Worm (Caenorhabditis elegans): Measurements from ENCODE around the gene srt-53.

The srt-53 gene

DNA sequence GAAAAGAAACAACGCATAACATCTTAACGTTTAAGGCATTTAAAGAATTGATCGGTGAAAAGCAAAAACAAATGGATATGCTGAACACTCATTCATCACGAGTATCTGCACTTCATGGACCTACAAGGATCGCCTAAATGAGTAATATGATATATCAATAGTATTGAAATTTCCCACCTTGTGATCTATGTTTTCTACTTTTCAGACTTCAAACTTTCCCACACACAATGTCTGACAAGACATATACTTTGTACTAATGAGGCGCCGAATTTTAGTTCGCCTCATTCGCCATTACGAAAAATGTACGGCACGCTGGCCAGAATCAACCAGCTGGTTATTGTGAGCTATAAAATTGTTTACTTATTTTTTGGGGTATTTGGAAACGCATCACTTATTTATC is 13.4 kb downstream of the srt-53 start, which contains the start of gene srsx-6 (continued):
- TF ChIP-seq athp-1 (tag; optimal IDR thresholded peaks at IDR 0.05), result no peak
- no peak for TF ChIP-seq B0336.3 (GFP tag; IDR thresholded peaks at IDR 0.05)

DNA sequence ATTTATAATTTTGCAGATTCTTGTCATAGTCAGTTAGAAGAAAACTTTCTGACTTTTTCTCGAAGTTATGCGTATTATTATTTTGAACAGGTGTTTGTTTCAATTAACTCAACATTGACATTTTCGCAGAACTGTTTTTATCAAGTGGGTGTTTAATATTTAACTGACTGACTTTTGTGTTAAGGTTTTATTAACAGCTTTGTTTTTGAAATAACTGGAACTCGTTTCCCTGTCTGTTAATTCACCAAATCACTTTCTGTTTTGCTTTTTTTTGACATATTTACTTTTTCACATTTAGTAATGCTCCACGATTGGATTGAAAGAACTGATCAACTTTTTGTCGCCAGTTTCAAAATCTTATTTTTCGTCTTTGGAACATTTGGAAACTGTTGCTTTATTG is 14.7 kb downstream of the srt-53 start, which contains the start of gene srsx-7:
Gene srsx-7 (plus strand): TSS at position 301 of the 400 bp plus-strand sequence.
- TF ChIP-seq athp-1 (tag; optimal IDR thresholded peaks at IDR 0.05) (no peak), F57C9.4 (tag; optimal IDR thresholded peaks at IDR 0.05) (no peak), zfh-2 (GFP tag; conservative IDR thresholded peaks at IDR 0.05) (no peak), somi-1 (GFP tag; optimal IDR thresholded peaks at IDR 0.05) (no peak), F57A8.1 (GFP tag; optimal IDR thresholded peaks at IDR 0.05) (no peak), lsy-27 (tag; optimal IDR thresholded peaks at IDR 0.05; ENCODE audit: borderline replicate concordance, insufficient read depth) (no peak), madf-3 (GFP tag; IDR thresholded peaks at IDR 0.05) (no peak), nfyb-1 (GFP tag; IDR thresholded peaks at IDR 0.05) (no peak), akir-1 (GFP tag; optimal IDR thresholded peaks at IDR 0.05) (no peak), gei-17 (GFP tag; optimal IDR thresholded peaks at IDR 0.05) (no peak), ceh-58 (GFP tag; IDR thresholded peaks at IDR 0.05) (no peak), dpff-1 (tag; optimal IDR thresholded peaks at IDR 0.05) (no peak), ceh-79 (tag; optimal IDR thresholded peaks at IDR 0.05) (no peak), tlf-1 (GFP tag; optimal IDR thresholded peaks at IDR 0.05) (no peak)

- TF ChIP-seq snpc-1.3 (tag; optimal IDR thresholded peaks at IDR 0.05; ENCODE audit: insufficient read depth) (no peak), zim-3 (tag; optimal IDR thresholded peaks at IDR 0.05) (no peak), sdz-38 (tag; optimal IDR thresholded peaks at IDR 0.05) (no peak)
These were observed 31.8 kb downstream of the srt-53 start for ce11 chrV:7908431-7908830.

ce11 chrV:7904389-7904788 is 35.8 kb downstream of the srt-53 start:
- TF ChIP-seq madf-10 (tag; optimal IDR thresholded peaks at IDR 0.05), result no peak
- no peak for TF ChIP-seq dpff-1 (tag; optimal IDR thresholded peaks at IDR 0.05)
- no peak for TF ChIP-seq let-526 (GFP tag; IDR thresholded peaks at IDR 0.05)
- no peak for TF ChIP-seq dox-1 (GFP tag; IDR thresholded peaks at IDR 0.05)
- no peak for TF ChIP-seq madf-8 (GFP tag; conservative IDR thresholded peaks at IDR 0.05)
- TF ChIP-seq nhr-80 (tag; optimal IDR thresholded peaks at IDR 0.05), result no peak

- TF ChIP-seq attf-3 (GFP tag; conservative IDR thresholded peaks at IDR 0.05), result no peak
- TF ChIP-seq K12H6.12 (tag; optimal IDR thresholded peaks at IDR 0.05), result no peak
- TF ChIP-seq attf-6 (GFP tag; IDR thresholded peaks at IDR 0.05), result no peak
- no peak for TF ChIP-seq egrh-3 (GFP tag; IDR thresholded peaks at IDR 0.05)
- no peak for TF ChIP-seq athp-1 (tag; optimal IDR thresholded peaks at IDR 0.05)
- no peak for TF ChIP-seq F22D6.2 (tag; optimal IDR thresholded peaks at IDR 0.05)
- no peak for TF ChIP-seq T07F8.4 (tag; optimal IDR thresholded peaks at IDR 0.05)
- TF ChIP-seq F55B11.4 (tag; optimal IDR thresholded peaks at IDR 0.05; ENCODE audit: borderline replicate concordance, insufficient read depth), result no peak
These were observed 39.0 kb downstream of the srt-53 start for ce11 chrV:7901222-7901621.

ce11 chrV:7899761-7900160 is 40.4 kb downstream of the srt-53 start, which contains the start of gene F40A3.7:
Gene F40A3.7 (minus strand): TSS chrV:7899861.
- TF ChIP-seq nfyb-1 (GFP tag; IDR thresholded peaks at IDR 0.05) (no peak), F52B5.7 (tag; optimal IDR thresholded peaks at IDR 0.05) (no peak), sea-2 (GFP tag; IDR thresholded peaks at IDR 0.05) (no peak), lsl-1 (GFP tag; optimal IDR thresholded peaks at IDR 0.05) (no peak), snpc-3.4 (tag; optimal IDR thresholded peaks at IDR 0.05) (no peak), hmg-20 (GFP tag; IDR thresholded peaks at IDR 0.05) (no peak), nhr-90 (tag; optimal IDR thresholded peaks at IDR 0.05) (no peak), F39B2.1 (GFP tag; IDR thresholded peaks at IDR 0.05) (no peak), die-1 (tag; optimal IDR thresholded peaks at IDR 0.05) (no peak), egl-18 (GFP tag; IDR thresholded peaks at IDR 0.05) (no peak), attf-6 (GFP tag; IDR thresholded peaks at IDR 0.05) (no peak), sdz-38 (tag; optimal IDR thresholded peaks at IDR 0.05) (no peak), B0035.1 (tag; optimal IDR thresholded peaks at IDR 0.05) (no peak), madf-10 (tag; optimal IDR thresholded peaks at IDR 0.05) (no peak), Y79H2A.3 (GFP tag; conservative IDR thresholded peaks at IDR 0.05) (no peak)
